Worm (Caenorhabditis elegans) whole organism, late embryonic: ENCODE measurements around the gene nspc-12.

Experiments used
- C08G9.2 ChIP-seq: sonication (generic microtip); optimal IDR thresholded peaks from 2 replicates; lab custom pipeline; 2016; ENCODE audit warnings: mild to moderate bottlenecking, missing genetic modification characterization, moderate library complexity, missing compliant biosample characterization
- F13H6.1 ChIP-seq: sonication (generic microtip); optimal IDR thresholded peaks from 2 replicates; lab custom pipeline; 2016; ENCODE audit warnings: missing genetic modification characterization, missing compliant biosample characterization
- ceh-18 ChIP-seq: sonication (generic microtip); optimal IDR thresholded peaks from 2 replicates; lab custom pipeline; 2016; ENCODE audit warnings: missing genetic modification characterization, missing compliant biosample characterization
- ceh-2 ChIP-seq: sonication (generic microtip); optimal IDR thresholded peaks from 2 replicates; lab custom pipeline; 2016; ENCODE audit warnings: missing genotype, missing genetic modification characterization, missing compliant biosample characterization
- ceh-22 ChIP-seq: sonication (generic microtip); optimal IDR thresholded peaks from 2 replicates; lab custom pipeline; 2017; ENCODE audit warnings: missing biosample characterization, missing genetic modification characterization
- ceh-24 ChIP-seq: sonication (generic microtip); optimal IDR thresholded peaks from 2 replicates; lab custom pipeline; 2016; ENCODE audit warnings: mild to moderate bottlenecking, missing genetic modification characterization, missing compliant biosample characterization
- ceh-30 ChIP-seq: fragments of 150-350 bp; optimal IDR thresholded peaks from 2 replicates; lab custom pipeline; 2014; ENCODE audit warnings: missing biosample characterization, missing genetic modification characterization
- ceh-31 ChIP-seq: sonication (generic microtip); optimal IDR thresholded peaks from 2 replicates; lab custom pipeline; 2016; ENCODE audit warnings: missing genetic modification characterization, missing compliant biosample characterization
- ceh-34 ChIP-seq: sonication (generic microtip); optimal IDR thresholded peaks from 2 replicates; lab custom pipeline; 2016; ENCODE audit warnings: mild to moderate bottlenecking, missing genetic modification characterization, missing compliant biosample characterization
- ceh-45 ChIP-seq: fragments of 200-800 bp; sonication (Bioruptor generic); IDR thresholded peaks from 2 replicates; pipeline ENCODE4 v1.3.6; 2022; ENCODE audit warnings: missing genetic modification reagents, missing genetic modification characterization, missing compliant biosample characterization
- ceh-9 ChIP-seq: sonication (generic microtip); optimal IDR thresholded peaks from 2 replicates; lab custom pipeline; 2016; ENCODE audit warnings: mild to moderate bottlenecking, missing genetic modification characterization, inconsistent platforms, missing compliant biosample characterization
- che-1 ChIP-seq: sonication (generic microtip); optimal IDR thresholded peaks from 2 replicates; lab custom pipeline; 2016; ENCODE audit warnings: mild to moderate bottlenecking, missing genetic modification characterization, missing compliant biosample characterization
- elt-4 ChIP-seq: sonication (generic microtip); optimal IDR thresholded peaks from 2 replicates; lab custom pipeline; 2016; ENCODE audit warnings: missing genetic modification characterization, missing compliant biosample characterization
- ets-4 ChIP-seq: sonication (generic microtip); optimal IDR thresholded peaks from 2 replicates; lab custom pipeline; 2016; ENCODE audit warnings: missing genetic modification characterization, missing compliant biosample characterization
- eyg-1 ChIP-seq: sonication (generic microtip); optimal IDR thresholded peaks from 2 replicates; lab custom pipeline; 2016; ENCODE audit warnings: missing genotype, missing genetic modification characterization, missing compliant biosample characterization
- fax-1 ChIP-seq: sonication (generic microtip); optimal IDR thresholded peaks from 2 replicates; lab custom pipeline; 2016; ENCODE audit warnings: missing genotype, missing genetic modification characterization, missing compliant biosample characterization
- fkh-10 ChIP-seq: fragments of 150-350 bp; optimal IDR thresholded peaks from 2 replicates; lab custom pipeline; 2014; ENCODE audit warnings: missing biosample characterization, missing genetic modification reagents, missing genetic modification characterization
- gmeb-2 ChIP-seq: sonication (generic microtip); optimal IDR thresholded peaks from 2 replicates; lab custom pipeline; 2016; ENCODE audit warnings: missing genetic modification characterization, inconsistent platforms, missing compliant biosample characterization
- hlh-15 ChIP-seq: sonication (generic microtip); optimal IDR thresholded peaks from 2 replicates; lab custom pipeline; 2016; ENCODE audit warnings: missing genetic modification characterization, missing compliant biosample characterization
- hlh-6 ChIP-seq: sonication (generic microtip); optimal IDR thresholded peaks from 2 replicates; lab custom pipeline; 2016; ENCODE audit warnings: missing genotype, missing genetic modification characterization, missing compliant biosample characterization
- lim-6 ChIP-seq: sonication (generic microtip); optimal IDR thresholded peaks from 2 replicates; lab custom pipeline; 2016; ENCODE audit warnings: missing genetic modification characterization, missing compliant biosample characterization
- lin-11 ChIP-seq: fragments of 200-800 bp; sonication (Bioruptor generic); optimal IDR thresholded peaks from 2 replicates; lab custom pipeline; 2018; ENCODE audit warnings: mild to moderate bottlenecking, missing genetic modification characterization, missing compliant biosample characterization
- madf-2 ChIP-seq: sonication (generic microtip); optimal IDR thresholded peaks from 2 replicates; lab custom pipeline; 2017; ENCODE audit warnings: missing genetic modification characterization, missing compliant biosample characterization
- nfya-1 ChIP-seq: sonication (generic microtip); optimal IDR thresholded peaks from 2 replicates; lab custom pipeline; 2017; ENCODE audit warnings: missing genetic modification characterization, mild to moderate bottlenecking, missing compliant biosample characterization, antibody characterized with exemption, moderate library complexity
- odd-2 ChIP-seq: sonication (generic microtip); optimal IDR thresholded peaks from 2 replicates; lab custom pipeline; 2017; ENCODE audit warnings: antibody characterized with exemption, mild to moderate bottlenecking, missing genetic modification characterization, missing compliant biosample characterization
- pat-9 ChIP-seq: fragments of 200-800 bp; sonication (Bioruptor generic); optimal IDR thresholded peaks from 2 replicates; lab custom pipeline; 2018; ENCODE audit warnings: mild to moderate bottlenecking, missing genetic modification characterization, moderate library complexity, missing compliant biosample characterization
- pax-1 ChIP-seq: fragments of 150-350 bp; optimal IDR thresholded peaks from 2 replicates; lab custom pipeline; 2014; ENCODE audit warnings: missing biosample characterization, missing genetic modification characterization
- pha-2 ChIP-seq: sonication (generic microtip); optimal IDR thresholded peaks from 2 replicates; lab custom pipeline; 2017; ENCODE audit warnings: mild to moderate bottlenecking, missing genetic modification characterization, missing compliant biosample characterization
- ref-2 ChIP-seq: sonication (generic microtip); optimal IDR thresholded peaks from 2 replicates; lab custom pipeline; 2016; ENCODE audit warnings: missing genetic modification characterization, missing compliant biosample characterization
- sdc-2 ChIP-seq: sonication (generic microtip); optimal IDR thresholded peaks from 2 replicates; lab custom pipeline; 2016; ENCODE audit warnings: missing genotype, missing genetic modification characterization, missing compliant biosample characterization
- sox-2 ChIP-seq: fragments of 200-800 bp; sonication (Bioruptor generic); IDR thresholded peaks from 2 replicates; pipeline ENCODE4 v1.3.6; 2022; ENCODE audit warnings: missing genetic modification reagents, missing genetic modification characterization, missing compliant biosample characterization
- syd-9 ChIP-seq: sonication (generic microtip); optimal IDR thresholded peaks from 2 replicates; lab custom pipeline; 2016; ENCODE audit warnings: mild to moderate bottlenecking, missing genetic modification characterization, moderate library complexity, missing compliant biosample characterization
- tbx-2 ChIP-seq: sonication (generic microtip); optimal IDR thresholded peaks from 2 replicates; lab custom pipeline; 2016; ENCODE audit warnings: missing genetic modification characterization, missing compliant biosample characterization
- unc-3 ChIP-seq, 2 experiments: fragments of 200-800 bp in 1 of 2; sonication (Bioruptor generic) in 1 of 2; sonication (generic microtip) in 1 of 2; conservative IDR thresholded peaks in 1 of 2; optimal IDR thresholded peaks in 1 of 2; 2 replicates each; pipeline versions ENCODE4 v1.3.6 to Lab custom; 2016 to 2022; ENCODE audit warnings: missing compliant biosample characterization in 2 of 2, missing genetic modification characterization in 2 of 2, missing genetic modification reagents in 1 of 2
- unc-42 ChIP-seq: sonication (generic microtip); optimal IDR thresholded peaks from 2 replicates; lab custom pipeline; 2016; ENCODE audit warnings: missing genotype, missing genetic modification characterization, missing compliant biosample characterization
- unc-86 ChIP-seq: sonication (generic microtip); optimal IDR thresholded peaks from 2 replicates; lab custom pipeline; 2016; ENCODE audit warnings: missing genetic modification characterization, missing compliant biosample characterization
- zip-5 ChIP-seq: sonication (generic microtip); optimal IDR thresholded peaks from 2 replicates; lab custom pipeline; 2016; ENCODE audit warnings: missing genetic modification characterization, missing compliant biosample characterization
- ztf-16 ChIP-seq: sonication (generic microtip); optimal IDR thresholded peaks from 2 replicates; lab custom pipeline; 2017; ENCODE audit warnings: missing genetic modification characterization, missing compliant biosample characterization

nspc-12 gene

ce11 chrX:12333479-12333878, 23.0 kb downstream of the nspc-12 start, which contains the start of gene srd-47:
TSS of gene srd-47 (plus strand) at chrX:12333642.
- TF ChIP-seq unc-3 (GFP tag; conservative IDR thresholded peaks at IDR 0.05; lab: Robert Waterston, UW) (no peak), unc-3 (tag; optimal IDR thresholded peaks at IDR 0.05; lab: Kevin White, UChicago) (no peak), F13H6.1 (tag; lab: Kevin White, UChicago) (no peak), hlh-15 (no peak), ets-4 (tag; lab: Kevin White, UChicago) (no peak), ceh-30 (tag; lab: Kevin White, UChicago) (no peak), madf-2 (tag; lab: Kevin White, UChicago) (no peak), unc-42 (no peak), sox-2 (no peak), fkh-10 (no peak)

DNA sequence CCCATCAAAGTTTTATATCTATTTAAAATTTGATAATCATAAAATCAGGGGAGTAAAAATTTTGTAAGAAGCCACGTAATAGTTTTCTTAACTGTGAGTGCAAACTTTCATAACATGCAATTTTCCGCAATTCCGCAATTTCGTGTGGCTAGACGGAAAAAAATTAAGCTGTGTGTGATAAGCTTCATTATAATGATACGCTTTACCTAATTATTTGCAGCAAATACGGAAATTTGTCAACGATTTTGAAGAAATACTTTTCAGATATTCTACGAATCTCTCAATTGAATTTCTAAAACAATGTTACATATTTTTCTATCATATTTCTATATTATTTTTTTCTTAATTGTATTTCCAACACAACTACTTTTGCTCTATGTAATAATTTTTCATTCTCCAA, 24.7 kb downstream of the nspc-12 start, which contains the start of gene srd-46:
srd-46 (plus strand) TSS at position 301 of the 400 bp plus-strand sequence.
- no peak for TF ChIP-seq ceh-9 (tag; lab: Kevin White, UChicago)
- TF ChIP-seq ztf-16 (tag; lab: Kevin White, UChicago), result no peak

DNA sequence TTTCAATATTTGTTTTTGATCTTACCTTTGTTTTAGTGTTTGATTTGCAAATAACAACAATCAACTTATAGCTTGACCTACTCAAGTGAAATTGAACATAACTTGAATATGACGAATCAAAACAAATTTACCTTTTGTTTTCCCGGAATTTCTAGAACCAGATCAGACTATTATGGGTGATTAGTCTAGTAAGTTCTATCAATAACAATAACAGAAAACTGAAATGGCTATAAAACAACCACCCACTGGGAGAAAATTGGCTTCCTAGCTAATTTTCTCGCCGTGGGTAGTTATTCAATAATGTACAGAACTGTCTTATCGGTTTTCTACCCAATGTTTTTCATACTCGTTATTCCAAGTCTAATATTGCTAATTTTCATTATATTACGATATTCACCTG, 27.8 kb downstream of the nspc-12 start, which contains the start of gene srd-45:
srd-45 (plus strand) TSS at position 301 of the 400 bp plus-strand sequence.
- TF ChIP-seq sdc-2 (tag; lab: Kevin White, UChicago), result no peak
- no peak for TF ChIP-seq ceh-9 (tag; lab: Kevin White, UChicago)
- no peak for TF ChIP-seq F13H6.1 (tag; lab: Kevin White, UChicago)
- TF ChIP-seq eyg-1 (tag; lab: Kevin White, UChicago), result no peak
- TF ChIP-seq che-1 (tag; lab: Kevin White, UChicago), result no peak
- TF ChIP-seq ceh-34, result no peak
- TF ChIP-seq zip-5 (tag; lab: Kevin White, UChicago), result no peak
- no peak for TF ChIP-seq unc-42
- TF ChIP-seq unc-3 (GFP tag; conservative IDR thresholded peaks at IDR 0.05; lab: Robert Waterston, UW), result no peak
- no peak for TF ChIP-seq unc-3 (tag; optimal IDR thresholded peaks at IDR 0.05; lab: Kevin White, UChicago)
- TF ChIP-seq elt-4 (tag; lab: Kevin White, UChicago), result no peak
- TF ChIP-seq pat-9 (tag; lab: Kevin White, UChicago), result no peak
- TF ChIP-seq ceh-45 (GFP tag; lab: Robert Waterston, UW), result no peak
- TF ChIP-seq, all 69 proteins: peak for 0

DNA sequence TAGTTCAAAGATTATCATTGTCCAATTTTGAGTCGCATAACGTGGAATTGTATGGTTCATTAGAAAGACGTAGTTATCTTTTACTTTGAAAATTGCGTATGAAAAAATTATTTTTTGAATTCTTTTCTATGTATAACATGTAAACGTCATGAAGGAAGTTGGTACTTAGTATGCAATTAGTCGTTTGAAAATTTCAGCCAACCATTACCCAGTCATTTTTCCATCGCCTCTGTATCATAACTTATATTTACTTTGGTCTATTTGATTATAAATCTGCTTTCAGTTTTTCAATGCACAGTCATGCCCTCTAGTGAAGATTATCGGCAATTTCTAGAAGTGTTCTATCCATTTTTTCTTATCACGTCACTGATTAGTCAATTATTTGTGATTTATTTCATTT, 30.1 kb downstream of the nspc-12 start, which contains the start of gene srd-41:
srd-41 (plus strand) TSS at position 301 of the 400 bp plus-strand sequence.
- TF ChIP-seq ceh-30 (tag; lab: Kevin White, UChicago), result no peak
- no peak for TF ChIP-seq sdc-2 (tag; lab: Kevin White, UChicago)
- TF ChIP-seq ets-4 (tag; lab: Kevin White, UChicago), result no peak
- no peak for TF ChIP-seq lim-6 (tag; lab: Kevin White, UChicago)
- no peak for TF ChIP-seq fax-1
- no peak for TF ChIP-seq lin-11 (tag; lab: Kevin White, UChicago)
- no peak for TF ChIP-seq ceh-31 (tag; lab: Kevin White, UChicago)
- no peak for TF ChIP-seq C08G9.2 (tag; lab: Kevin White, UChicago)
- no peak for TF ChIP-seq ceh-18 (tag; lab: Kevin White, UChicago)
- TF ChIP-seq gmeb-2 (tag; lab: Kevin White, UChicago), result no peak
- no peak for TF ChIP-seq che-1 (tag; lab: Kevin White, UChicago)
- TF ChIP-seq pax-1 (tag; lab: Kevin White, UChicago), result no peak
- TF ChIP-seq pat-9 (tag; lab: Kevin White, UChicago), result no peak
- TF ChIP-seq ztf-16 (tag; lab: Kevin White, UChicago), result no peak
- TF ChIP-seq odd-2 (tag; lab: Kevin White, UChicago), result no peak
- no peak for TF ChIP-seq ceh-2 (tag; lab: Kevin White, UChicago)
- no peak for TF ChIP-seq ref-2 (tag; lab: Kevin White, UChicago)
- no peak for TF ChIP-seq ceh-9 (tag; lab: Kevin White, UChicago)
- no peak for TF ChIP-seq ceh-22 (tag; lab: Kevin White, UChicago)
- TF ChIP-seq hlh-15, result no peak
- TF ChIP-seq, all 69 proteins: peak for 0

- no peak for TF ChIP-seq syd-9 (tag; lab: Kevin White, UChicago)
- no peak for TF ChIP-seq pha-2 (tag; lab: Kevin White, UChicago)
- TF ChIP-seq unc-86 (tag; lab: Kevin White, UChicago), result no peak
- TF ChIP-seq ceh-24 (tag; lab: Kevin White, UChicago), result no peak
- TF ChIP-seq nfya-1 (tag; lab: Kevin White, UChicago), result no peak
- no peak for TF ChIP-seq unc-42
- no peak for TF ChIP-seq ref-2 (tag; lab: Kevin White, UChicago)
- TF ChIP-seq odd-2 (tag; lab: Kevin White, UChicago), result no peak
- no peak for TF ChIP-seq hlh-6 (tag; lab: Kevin White, UChicago)
- no peak for TF ChIP-seq ceh-31 (tag; lab: Kevin White, UChicago)
- no peak for TF ChIP-seq tbx-2
These were observed 33.0 kb downstream of the nspc-12 start, which contains the start of gene srd-40 for ce11 chrX:12323439-12323838. TSS of gene srd-40 (plus strand) at chrX:12323739.
